Worm (Caenorhabditis elegans) whole organism, L2 larva: Measurements from ENCODE around the gene F13D12.5.

Experiments
- Y55F3AM.14 ChIP-seq: fragments of 200-800 bp; sonication (Bioruptor generic); optimal IDR thresholded peaks from 2 replicates; lab custom pipeline; 2018; ENCODE audit warnings: mild to moderate bottlenecking, missing genetic modification characterization, missing compliant biosample characterization
- egl-27 ChIP-seq: sonication (generic microtip); optimal IDR thresholded peaks from 3 replicates; lab custom pipeline; 2017; ENCODE audit warnings: missing biosample characterization, missing genetic modification reagents, missing genetic modification characterization
- elt-1 ChIP-seq: fragments of 150-350 bp; optimal IDR thresholded peaks from 2 replicates; lab custom pipeline; 2014; ENCODE audit warnings: missing biosample characterization, missing genetic modification characterization
- elt-3 ChIP-seq: sonication (generic microtip); optimal IDR thresholded peaks from 2 replicates; lab custom pipeline; 2017; ENCODE audit warnings: missing biosample characterization, missing genetic modification characterization
- fos-1 ChIP-seq: fragments of 150-350 bp; optimal IDR thresholded peaks from 2 replicates; lab custom pipeline; 2014; ENCODE audit warnings: missing biosample characterization, missing genetic modification characterization
- lin-11 ChIP-seq: fragments of 150-350 bp; sonication (generic microtip); optimal IDR thresholded peaks from 2 replicates; lab custom pipeline; 2014; ENCODE audit warnings: missing biosample characterization, missing genetic modification characterization, inconsistent platforms, mixed read lengths
- mbf-1 ChIP-seq: sonication (generic microtip); optimal IDR thresholded peaks from 2 replicates; lab custom pipeline; 2017; ENCODE audit warnings: missing biosample characterization, missing genetic modification characterization
- nhr-11 ChIP-seq: fragments of 150-350 bp; optimal IDR thresholded peaks from 2 replicates; lab custom pipeline; 2014; ENCODE audit warnings: missing biosample characterization, missing genetic modification characterization
- nhr-6 ChIP-seq: fragments of 150-350 bp; optimal IDR thresholded peaks from 2 replicates; lab custom pipeline; 2014; ENCODE audit warnings: missing biosample characterization, missing genetic modification characterization
- skn-1 ChIP-seq: sonication (generic microtip); optimal IDR thresholded peaks from 2 replicates; lab custom pipeline; 2017; ENCODE audit warnings: missing biosample characterization, missing genetic modification characterization
- unc-62 ChIP-seq: fragments of 150-350 bp; optimal IDR thresholded peaks from 2 replicates; lab custom pipeline; 2014; ENCODE audit warnings: missing biosample characterization, missing genetic modification reagents, missing genetic modification characterization
- zag-1 ChIP-seq: fragments of 150-350 bp; optimal IDR thresholded peaks from 2 replicates; lab custom pipeline; 2014; ENCODE audit warnings: missing biosample characterization, missing genetic modification characterization

DNA sequence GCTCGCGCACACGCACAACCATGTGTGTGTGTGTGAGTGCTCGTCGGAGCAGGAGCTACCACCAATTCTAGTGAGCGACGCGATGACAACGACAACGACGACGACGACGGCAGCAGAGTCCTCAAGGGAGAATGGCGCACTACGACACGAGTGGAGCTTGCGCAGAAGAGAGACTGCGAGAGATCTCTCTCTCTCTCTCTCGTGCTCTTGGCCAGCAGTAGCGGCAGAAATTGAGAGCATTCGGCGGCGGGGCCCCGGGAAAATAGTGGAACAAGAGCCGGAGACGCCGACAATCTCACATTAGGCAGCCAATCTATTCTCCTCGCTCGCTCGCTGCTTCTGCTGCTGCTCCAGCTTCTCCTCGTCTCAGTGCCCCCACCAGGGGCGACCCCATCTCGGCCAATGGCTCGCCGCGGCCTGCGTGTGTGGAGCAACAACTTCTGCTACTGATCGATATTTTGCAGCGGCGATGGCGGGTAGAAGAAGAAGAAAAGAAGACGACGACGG lies 20.2 kb downstream of the F13D12.5 start:
- TF ChIP-seq skn-1 (tag; lab: Kevin White, UChicago) (no peak), fos-1 (tag; lab: Kevin White, UChicago) (peak; percentile 14), egl-27 (tag; lab: Kevin White, UChicago) (peak; percentile 2), zag-1 (tag; lab: Kevin White, UChicago) (peak; percentile 90), unc-62 (GFP tag; lab: Kevin White, UChicago) (no peak), lin-11 (tag; lab: Kevin White, UChicago) (peak; percentile 72), Y55F3AM.14 (GFP tag; lab: Kevin White, UChicago) (peak; percentile 72), mbf-1 (tag; lab: Kevin White, UChicago) (no peak), nhr-6 (tag; lab: Kevin White, UChicago) (no peak), elt-1 (no peak), nhr-11 (tag; lab: Kevin White, UChicago) (no peak), elt-3 (tag; lab: Kevin White, UChicago) (no peak)
